Worm (Caenorhabditis elegans): ENCODE measurements around the gene parg-2.

The parg-2 gene

DNA sequence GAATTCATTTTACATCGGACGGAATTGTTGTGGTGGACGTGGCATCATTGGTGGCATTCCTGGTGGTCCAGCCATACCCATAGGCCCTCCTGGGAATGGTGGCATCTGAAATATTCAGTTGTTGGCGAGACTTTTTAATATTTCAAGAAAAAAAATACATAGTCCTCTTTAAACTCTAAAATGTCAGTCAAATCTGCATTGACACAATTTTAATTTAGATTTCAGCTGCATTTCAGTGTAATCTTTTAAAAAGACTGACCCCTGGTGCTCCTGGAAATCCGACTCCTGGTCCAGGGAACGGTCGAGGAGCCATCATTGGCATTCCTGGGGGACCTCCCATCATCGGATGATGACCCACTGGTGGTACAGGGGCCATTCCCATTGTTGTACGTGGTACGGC lies 28.0 kb downstream of the parg-2 start:
- TF ChIP-seq nhr-76 (tag; optimal IDR thresholded peaks at IDR 0.05), result no peak
- TF ChIP-seq nhr-23 (tag; optimal IDR thresholded peaks at IDR 0.05), result no peak
- no peak for TF ChIP-seq hmg-11 (tag; optimal IDR thresholded peaks at IDR 0.05)
- no peak for TF ChIP-seq unc-62 (GFP tag; optimal IDR thresholded peaks at IDR 0.05)
- no peak for TF ChIP-seq nhr-25 (tag; optimal IDR thresholded peaks at IDR 0.05)
- TF ChIP-seq nhr-28 (tag; optimal IDR thresholded peaks at IDR 0.05), result no peak
- no peak for TF ChIP-seq fos-1 (tag; optimal IDR thresholded peaks at IDR 0.05)
- TF ChIP-seq nhr-77 (tag; optimal IDR thresholded peaks at IDR 0.05), result no peak
- no peak for TF ChIP-seq nhr-67 (tag; optimal IDR thresholded peaks at IDR 0.05)
- no peak for TF ChIP-seq egl-27 (tag; optimal IDR thresholded peaks at IDR 0.05)
- TF ChIP-seq daf-12 (tag; optimal IDR thresholded peaks at IDR 0.05), result no peak
- TF ChIP-seq elt-2 (tag; optimal IDR thresholded peaks at IDR 0.05), result no peak
- TF ChIP-seq lsy-12 (tag; optimal IDR thresholded peaks at IDR 0.05), result no peak
- no peak for TF ChIP-seq nhr-11 (tag; optimal IDR thresholded peaks at IDR 0.05)
- TF ChIP-seq ama-1 (optimal IDR thresholded peaks at IDR 0.05), result no peak
- TF ChIP-seq pha-4 (tag; optimal IDR thresholded peaks at IDR 0.05), result no peak
- TF ChIP-seq eor-1 (tag; optimal IDR thresholded peaks at IDR 0.05), result no peak
- no peak for TF ChIP-seq ceh-28 (tag; optimal IDR thresholded peaks at IDR 0.05)

DNA sequence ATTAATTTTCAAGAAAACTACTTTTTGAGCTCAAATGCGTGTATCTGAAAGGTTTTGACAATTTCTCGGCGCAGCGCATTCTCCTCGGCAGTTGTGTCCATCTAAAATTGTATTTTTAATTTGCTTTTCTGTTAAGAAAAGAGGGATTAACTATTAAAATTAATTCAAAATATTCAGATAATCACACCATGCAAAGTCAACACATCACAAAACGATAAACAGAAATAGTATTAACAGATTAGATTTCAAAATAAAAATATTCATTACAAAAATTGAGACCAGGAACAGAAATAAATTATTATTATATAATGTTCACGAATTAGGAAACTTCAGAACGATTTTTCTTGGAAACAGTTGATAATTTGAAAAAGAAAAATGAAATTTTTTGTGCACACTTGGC lies 28.4 kb downstream of the parg-2 start, which contains the start of gene pole-2:
pole-2 (minus strand) TSS at position 101 of the 400 bp plus-strand sequence.
- no peak for TF ChIP-seq egl-5 (tag; optimal IDR thresholded peaks at IDR 0.05)
- no peak for TF ChIP-seq fos-1 (tag; optimal IDR thresholded peaks at IDR 0.05)
- TF ChIP-seq nhr-237 (tag; optimal IDR thresholded peaks at IDR 0.05), result no peak
- no peak for TF ChIP-seq nhr-67 (tag; optimal IDR thresholded peaks at IDR 0.05)
- no peak for TF ChIP-seq lin-15B (tag; optimal IDR thresholded peaks at IDR 0.05)
- no peak for TF ChIP-seq tbx-2 (tag; optimal IDR thresholded peaks at IDR 0.05)
- no peak for TF ChIP-seq unc-62 (GFP tag; optimal IDR thresholded peaks at IDR 0.05)
- no peak for TF ChIP-seq jun-1 (tag; optimal IDR thresholded peaks at IDR 0.05)
- TF ChIP-seq ceh-16 (tag; optimal IDR thresholded peaks at IDR 0.05), result no peak
- no peak for TF ChIP-seq nhr-25 (tag; optimal IDR thresholded peaks at IDR 0.05)
- TF ChIP-seq ama-1 (optimal IDR thresholded peaks at IDR 0.05), result no peak
- no peak for TF ChIP-seq fkh-2 (tag; optimal IDR thresholded peaks at IDR 0.05)

DNA sequence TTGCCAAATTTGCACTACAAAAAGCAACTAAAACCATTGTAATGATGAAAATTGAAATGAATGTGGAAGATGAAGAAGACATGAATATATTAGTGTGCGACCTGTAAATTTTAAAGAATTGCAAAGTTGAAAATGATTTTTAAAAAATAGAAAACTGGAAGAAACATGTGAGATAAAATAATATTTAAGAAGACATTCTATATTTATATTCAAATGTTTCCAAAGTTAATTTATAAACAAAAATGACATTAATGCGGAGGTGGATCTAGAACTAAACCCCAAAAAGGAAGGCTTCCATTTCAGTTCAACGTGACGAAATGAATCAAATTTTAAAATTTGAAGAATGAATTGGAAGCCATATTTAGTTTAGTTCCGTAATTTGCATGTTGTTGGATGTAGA lies 35.7 kb downstream of the parg-2 start, which contains the start of gene nlp-60:
nlp-60 (minus strand) TSS at position 101 of the 400 bp plus-strand sequence.
- TF ChIP-seq nfya-1 (tag; optimal IDR thresholded peaks at IDR 0.05; ENCODE audit: insufficient read depth), result no peak
- TF ChIP-seq ceh-16 (tag; optimal IDR thresholded peaks at IDR 0.05), result no peak
- no peak for TF ChIP-seq egl-27 (tag; optimal IDR thresholded peaks at IDR 0.05)
- no peak for TF ChIP-seq unc-39 (tag; optimal IDR thresholded peaks at IDR 0.05)
- TF ChIP-seq snpc-4 (tag; optimal IDR thresholded peaks at IDR 0.05), result no peak
- no peak for TF ChIP-seq ztf-11 (tag; optimal IDR thresholded peaks at IDR 0.05)
- no peak for TF ChIP-seq elt-2 (tag; optimal IDR thresholded peaks at IDR 0.05)
- no peak for TF ChIP-seq fos-1 (tag; optimal IDR thresholded peaks at IDR 0.05)
- no peak for TF ChIP-seq aly-2 (tag; optimal IDR thresholded peaks at IDR 0.05)
- no peak for TF ChIP-seq lsy-12 (tag; optimal IDR thresholded peaks at IDR 0.05)
- TF ChIP-seq pqm-1 (tag; optimal IDR thresholded peaks at IDR 0.05), result no peak
- no peak for TF ChIP-seq nhr-43 (tag; optimal IDR thresholded peaks at IDR 0.05; ENCODE audit: poor library complexity, severe bottlenecking)
- TF ChIP-seq nhr-76 (tag; optimal IDR thresholded peaks at IDR 0.05), result no peak
- TF ChIP-seq nhr-12 (tag; optimal IDR thresholded peaks at IDR 0.05), result no peak
- TF ChIP-seq zag-1 (tag; optimal IDR thresholded peaks at IDR 0.05), result no peak
- TF ChIP-seq eor-1 (tag; optimal IDR thresholded peaks at IDR 0.05), result no peak
- no peak for TF ChIP-seq elt-1 (tag; optimal IDR thresholded peaks at IDR 0.05)
- no peak for TF ChIP-seq mdl-1 (tag; optimal IDR thresholded peaks at IDR 0.05)
- no peak for TF ChIP-seq tbx-2 (tag; optimal IDR thresholded peaks at IDR 0.05)

ce11 chrIV:8677303-8677702 lies 37.6 kb downstream of the parg-2 start, which contains the start of gene F08B4.8:
F08B4.8 (plus strand) TSS chrIV:8677603.
- TF ChIP-seq skn-1 (tag; optimal IDR thresholded peaks at IDR 0.05) (no peak), eor-1 (tag; optimal IDR thresholded peaks at IDR 0.05) (no peak), ztf-4 (tag; optimal IDR thresholded peaks at IDR 0.05) (no peak), ama-1 (optimal IDR thresholded peaks at IDR 0.05) (no peak), tbx-2 (tag; optimal IDR thresholded peaks at IDR 0.05) (no peak)
